Worm (Caenorhabditis elegans): Measurements from ENCODE around the gene hpo-9.

The hpo-9 gene

DNA sequence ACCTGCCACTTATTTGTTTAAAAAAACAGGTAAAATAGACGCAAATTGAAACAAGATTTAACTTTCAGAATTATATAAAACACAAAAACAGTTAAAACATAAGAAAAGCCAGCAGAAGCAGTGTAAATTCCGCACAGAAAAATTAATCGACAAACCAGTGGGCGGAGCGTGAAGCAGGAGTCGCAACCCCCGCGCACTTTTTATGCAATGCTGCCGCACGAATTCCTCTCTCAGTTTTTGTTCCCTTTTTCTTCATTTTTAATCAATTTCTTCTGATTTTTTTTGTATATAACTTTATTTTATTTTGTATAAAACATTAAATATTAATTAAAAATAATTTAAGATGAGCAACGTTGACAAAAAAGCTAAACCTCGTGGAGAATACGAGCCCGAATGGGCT is 6.1 kb downstream of the hpo-9 start, which contains the start of the genes gei-6 and krr-1 (continued):
- TF ChIP-seq hmg-1.1 (GFP tag; IDR thresholded peaks at IDR 0.05) (0 out of 2 replicates have a peak, but pooled peaks have one; percentile 20), madf-9 (GFP tag; conservative IDR thresholded peaks at IDR 0.05) (no peak), mes-2 (tag; optimal IDR thresholded peaks at IDR 0.05; ENCODE audit: poor library complexity, severe bottlenecking) (peak; percentile 85), dve-1 (tag; optimal IDR thresholded peaks at IDR 0.05; ENCODE audit: insufficient read depth) (peak; percentile 46), nhr-111 (GFP tag; optimal IDR thresholded peaks at IDR 0.05) (no peak), nhr-237 (tag; optimal IDR thresholded peaks at IDR 0.05) (no peak), pqm-1 (tag; optimal IDR thresholded peaks at IDR 0.05) (peak; percentile 13), ZK546.5 (tag; optimal IDR thresholded peaks at IDR 0.05) (no peak), snpc-1.2 (GFP tag; IDR thresholded peaks at IDR 0.05) (no peak), unc-130 (GFP tag; optimal IDR thresholded peaks at IDR 0.05) (peak; percentile 6), ztf-11 (tag; optimal IDR thresholded peaks at IDR 0.05) (no peak), D1046.2 (GFP tag; IDR thresholded peaks at IDR 0.05) (no peak), lin-39 (tag; optimal IDR thresholded peaks at IDR 0.05) (no peak), pha-4 (GFP tag; IDR thresholded peaks at IDR 0.05) (peak; percentile 58; the same call in 1 of the 2 replicates), pha-4 (tag; optimal IDR thresholded peaks at IDR 0.05) (no peak), mep-1 (tag; optimal IDR thresholded peaks at IDR 0.05) (peak; percentile 62), daf-19 (GFP tag; conservative IDR thresholded peaks at IDR 0.05) (no peak), gei-8 (GFP tag; optimal IDR thresholded peaks at IDR 0.05) (no peak), nhr-48 (tag; optimal IDR thresholded peaks at IDR 0.05) (no peak), F10B5.3 (tag; optimal IDR thresholded peaks at IDR 0.05) (no peak), spr-1 (tag; optimal IDR thresholded peaks at IDR 0.05) (no peak), T26A8.4 (GFP tag; IDR thresholded peaks at IDR 0.05) (no peak), nhr-25 (tag; optimal IDR thresholded peaks at IDR 0.05; ENCODE audit: borderline replicate concordance, insufficient read depth) (no peak), daf-16 (GFP tag; optimal IDR thresholded peaks at IDR 0.05) (no peak), daf-16 (tag; optimal IDR thresholded peaks at IDR 0.05) (peak; percentile 24), hlh-11 (tag; optimal IDR thresholded peaks at IDR 0.05) (peak; percentile 3), Y48G9A.11 (GFP tag; IDR thresholded peaks at IDR 0.05) (no peak)

DNA sequence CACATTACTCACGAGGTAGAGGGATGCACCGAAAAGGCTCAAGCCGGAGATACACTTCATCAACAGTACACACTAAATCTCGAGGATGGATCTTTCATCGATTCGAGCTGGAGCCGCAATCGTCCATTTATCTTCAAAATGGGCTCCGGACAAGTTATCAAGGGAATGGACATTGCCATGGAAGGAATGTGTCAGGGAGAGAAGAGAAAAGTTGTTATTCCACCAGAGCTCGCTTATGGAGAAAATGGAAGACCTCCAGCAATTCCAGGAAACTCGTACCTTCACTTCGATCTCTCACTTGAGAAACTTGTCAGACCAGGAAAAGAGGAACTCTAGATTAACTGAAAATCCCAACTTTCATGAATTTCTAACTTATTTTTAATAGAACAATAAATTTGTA is 11.0 kb downstream of the hpo-9 start:
- TF ChIP-seq aha-1 (tag) (peak; percentile 86), ztf-7 (tag; optimal IDR thresholded peaks at IDR 0.05) (no peak), ama-1 (optimal IDR thresholded peaks at IDR 0.05) (peak; percentile 56)

DNA sequence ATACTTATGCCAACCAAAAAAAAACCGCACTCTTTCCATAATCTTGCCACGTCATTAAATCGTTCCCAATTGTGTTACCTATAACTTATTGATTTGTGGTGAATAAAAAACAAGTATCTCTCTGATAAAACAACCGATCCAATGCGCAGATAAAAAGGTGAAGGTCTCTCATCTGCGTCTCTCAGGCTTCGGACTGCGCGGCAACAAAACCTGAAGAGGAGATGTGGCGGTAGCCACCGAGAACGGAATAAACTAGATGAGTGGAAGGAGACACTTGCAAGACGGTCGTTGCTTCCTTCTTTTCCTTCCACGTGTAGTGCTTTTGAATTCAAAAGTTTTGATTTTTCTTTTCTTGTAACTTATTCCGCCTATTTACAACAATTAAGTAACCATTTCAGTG is 12.0 kb downstream of the hpo-9 start, which contains the start of gene fkb-3:
Gene fkb-3, plus strand, starts transcription at position 277 of the 400 bp plus-strand sequence.
- TF ChIP-seq mxl-3 (GFP tag; optimal IDR thresholded peaks at IDR 0.05), result peak; percentile 25
- TF ChIP-seq lin-39 (tag; optimal IDR thresholded peaks at IDR 0.05), result no peak
- peak; percentile 20 for TF ChIP-seq nhr-28 (tag; optimal IDR thresholded peaks at IDR 0.05)
- TF ChIP-seq mdl-1 (tag; optimal IDR thresholded peaks at IDR 0.05), result peak in 1 of 2 experiments; percentile 48

DNA sequence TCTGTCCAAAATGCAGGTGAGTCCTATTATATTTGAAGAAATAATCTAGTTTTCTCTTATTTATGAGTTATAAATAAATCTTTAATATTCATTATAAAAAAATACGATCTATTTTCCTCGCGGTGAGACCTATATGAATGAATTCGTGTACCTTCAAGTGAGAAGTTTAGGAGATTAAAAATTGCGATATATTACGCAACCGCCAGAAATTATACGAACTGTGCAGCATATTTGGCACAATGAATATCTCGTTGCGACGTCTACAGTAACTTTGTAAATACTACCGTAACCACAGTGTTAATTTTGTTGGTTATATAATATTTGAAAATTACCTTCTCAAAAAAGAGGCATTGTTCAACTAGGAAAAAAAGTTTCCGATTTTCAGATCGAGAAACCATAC is 12.6 kb downstream of the hpo-9 start:
- TF ChIP-seq unc-62 (GFP tag; optimal IDR thresholded peaks at IDR 0.05 in 1 of 2) (peak in 1 of 2 experiments; percentile 60), unc-62 (tag; optimal IDR thresholded peaks at IDR 0.05) (no peak), hlh-11 (tag; optimal IDR thresholded peaks at IDR 0.05) (no peak)

DNA sequence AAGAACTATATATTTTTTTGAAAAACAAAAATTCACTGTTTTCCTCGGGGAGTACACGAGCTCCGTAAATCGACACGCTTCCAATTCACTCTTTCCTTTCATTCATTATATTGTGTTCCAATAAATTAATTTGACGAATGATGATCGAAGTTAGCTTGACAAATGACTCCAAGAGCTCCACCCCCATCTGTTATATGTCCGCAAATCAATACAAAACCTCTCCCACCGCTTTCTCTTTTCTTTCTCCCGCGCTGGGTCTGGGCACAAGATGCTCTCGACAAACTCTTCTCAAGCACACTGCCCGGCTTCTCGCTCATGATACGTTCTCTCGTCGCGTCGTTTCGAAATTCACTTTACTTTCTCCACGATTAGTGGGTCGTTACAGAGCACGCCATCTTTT is 13.0 kb downstream of the hpo-9 start, which contains the start of gene C13F10.1:
Gene C13F10.1, plus strand, starts transcription at position 138 of the 400 bp plus-strand sequence.
- TF ChIP-seq zfp-2 (tag; optimal IDR thresholded peaks at IDR 0.05), result no peak
- TF ChIP-seq dve-1 (tag; optimal IDR thresholded peaks at IDR 0.05; ENCODE audit: insufficient read depth), result no peak
- TF ChIP-seq unc-62 (GFP tag; optimal IDR thresholded peaks at IDR 0.05 in 1 of 2), result peak in 1 of 2 experiments; percentile 54
- TF ChIP-seq unc-62 (tag; optimal IDR thresholded peaks at IDR 0.05), result no peak
- peak; percentile 4 for TF ChIP-seq hlh-30 (tag; optimal IDR thresholded peaks at IDR 0.05; ENCODE audit: insufficient read depth)
- TF ChIP-seq mes-2 (tag; optimal IDR thresholded peaks at IDR 0.05; ENCODE audit: poor library complexity, severe bottlenecking), result peak; percentile 20
